Worm (Caenorhabditis elegans): ENCODE measurements around the gene K07B1.7.

K07B1.7 gene

ce11 chrV:9295581-9295980 is 51.2 kb downstream of the K07B1.7 start:
- TF ChIP-seq hrde-1 (tag; optimal IDR thresholded peaks at IDR 0.05; ENCODE audit: borderline replicate concordance) (no peak), ztf-6 (GFP tag; IDR thresholded peaks at IDR 0.05) (no peak)

All from whole organism, young adult.